Fruit fly (Drosophila melanogaster) whole organism, prepupa: Measurements from ENCODE around the gene Ciz1.

Experiments
- CG16779 ChIP-seq: fragments of 200-800 bp; sonication (Bioruptor generic); optimal IDR thresholded peaks from 3 replicates; lab custom pipeline; 2017; ENCODE audit warnings: missing biosample characterization, mild to moderate bottlenecking, missing genetic modification characterization
- CG34406 ChIP-seq: fragments of 200-800 bp; sonication (Bioruptor generic); optimal IDR thresholded peaks from 3 replicates; lab custom pipeline; 2016; ENCODE audit warnings: missing biosample characterization, missing genetic modification characterization
- CG6276 ChIP-seq: fragments of 200-800 bp; sonication (Bioruptor generic); optimal IDR thresholded peaks from 2 replicates; lab custom pipeline; 2017; ENCODE audit warnings: missing biosample characterization, mild to moderate bottlenecking, missing genetic modification characterization
- CG6792 ChIP-seq: fragments of 200-800 bp; sonication (Bioruptor generic); optimal IDR thresholded peaks from 3 replicates; lab custom pipeline; 2016; ENCODE audit warnings: missing biosample characterization, missing genetic modification characterization
- CG6808 ChIP-seq: fragments of 200-800 bp; sonication (Bioruptor generic); optimal IDR thresholded peaks from 3 replicates; lab custom pipeline; 2017; ENCODE audit warnings: missing biosample characterization, missing genetic modification characterization, mild to moderate bottlenecking, moderate library complexity, missing genetic modification reagents
- CG8632 ChIP-seq: fragments of 200-800 bp; sonication (Bioruptor generic); optimal IDR thresholded peaks from 3 replicates; lab custom pipeline; 2016; ENCODE audit warnings: missing biosample characterization, missing genetic modification characterization
- Hr39 ChIP-seq: fragments of 200-800 bp; sonication (Bioruptor generic); optimal IDR thresholded peaks from 2 replicates; lab custom pipeline; 2016; ENCODE audit warnings: missing biosample characterization, missing genetic modification characterization
- Hr4 ChIP-seq: fragments of 200-800 bp; sonication (Bioruptor generic); optimal IDR thresholded peaks from 3 replicates; lab custom pipeline; 2016; ENCODE audit warnings: missing biosample characterization, missing genetic modification characterization
- Sox102F ChIP-seq: fragments of 200-800 bp; sonication (Bioruptor generic); optimal IDR thresholded peaks from 2 replicates; lab custom pipeline; 2016; ENCODE audit warnings: missing biosample characterization, mild to moderate bottlenecking, missing genetic modification characterization
- fd85E ChIP-seq: fragments of 200-800 bp; sonication (Bioruptor generic); optimal IDR thresholded peaks from 3 replicates; lab custom pipeline; 2016; ENCODE audit warnings: missing biosample characterization, missing genetic modification characterization
- net ChIP-seq: fragments of 200-800 bp; sonication (Bioruptor generic); optimal IDR thresholded peaks from 3 replicates; lab custom pipeline; 2016; ENCODE audit warnings: missing biosample characterization, missing genetic modification characterization
- salr ChIP-seq, 2 experiments: fragments of 200-800 bp; sonication (Bioruptor generic); optimal IDR thresholded peaks; 3 replicates each; lab custom pipeline; 2016 to 2018; ENCODE audit warnings: missing biosample characterization in 2 of 2, missing genetic modification characterization in 2 of 2, mild to moderate bottlenecking in 1 of 2
- svp ChIP-seq: fragments of 200-800 bp; sonication (Bioruptor generic); peaks from one replicate; lab custom pipeline; 2016; ENCODE audit warnings: missing biosample characterization, missing genetic modification characterization

DNA sequence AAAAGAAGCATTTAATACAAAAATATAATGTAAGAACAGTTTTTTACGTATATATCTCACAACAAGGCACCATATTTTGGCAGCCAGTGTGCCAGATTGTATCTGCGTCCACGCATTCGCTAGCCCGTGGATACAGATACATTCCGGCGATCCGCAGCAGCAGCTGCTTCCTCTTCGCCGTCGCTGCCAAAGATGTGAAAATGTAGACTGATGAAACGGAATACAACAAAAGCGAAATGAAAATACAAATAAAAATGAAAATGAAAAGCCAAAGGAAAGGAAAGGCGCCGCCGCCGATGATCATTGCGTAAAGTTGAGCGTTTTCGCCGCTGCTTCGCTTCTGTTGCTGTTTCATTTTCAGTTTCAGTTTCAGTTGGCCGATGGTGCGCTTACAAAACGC lies 48.7 kb upstream of the Ciz1 start:
- TF ChIP-seq Hr39 (GFP tag; lab: Kevin White, UChicago) (no peak), CG6792 (GFP tag; lab: Kevin White, UChicago) (no peak), net (GFP tag; lab: Kevin White, UChicago) (no peak), Hr4 (GFP tag; lab: Kevin White, UChicago) (no peak), salr (GFP tag; optimal IDR thresholded peaks at IDR 0.05; lab: Kevin White, UChicago) (no peak), CG6808 (GFP tag; lab: Kevin White, UChicago) (no peak), CG8632 (GFP tag; lab: Kevin White, UChicago) (no peak), Sox102F (GFP tag; lab: Kevin White, UChicago) (no peak), CG34406 (GFP tag; lab: Kevin White, UChicago) (no peak), CG16779 (no peak), svp (no peak), fd85E (GFP tag; lab: Kevin White, UChicago) (no peak), CG6276 (GFP tag; lab: Kevin White, UChicago) (no peak)
